Fruit fly (Drosophila melanogaster): Measurements from ENCODE around the gene CG42613.

CG42613 gene

DNA sequence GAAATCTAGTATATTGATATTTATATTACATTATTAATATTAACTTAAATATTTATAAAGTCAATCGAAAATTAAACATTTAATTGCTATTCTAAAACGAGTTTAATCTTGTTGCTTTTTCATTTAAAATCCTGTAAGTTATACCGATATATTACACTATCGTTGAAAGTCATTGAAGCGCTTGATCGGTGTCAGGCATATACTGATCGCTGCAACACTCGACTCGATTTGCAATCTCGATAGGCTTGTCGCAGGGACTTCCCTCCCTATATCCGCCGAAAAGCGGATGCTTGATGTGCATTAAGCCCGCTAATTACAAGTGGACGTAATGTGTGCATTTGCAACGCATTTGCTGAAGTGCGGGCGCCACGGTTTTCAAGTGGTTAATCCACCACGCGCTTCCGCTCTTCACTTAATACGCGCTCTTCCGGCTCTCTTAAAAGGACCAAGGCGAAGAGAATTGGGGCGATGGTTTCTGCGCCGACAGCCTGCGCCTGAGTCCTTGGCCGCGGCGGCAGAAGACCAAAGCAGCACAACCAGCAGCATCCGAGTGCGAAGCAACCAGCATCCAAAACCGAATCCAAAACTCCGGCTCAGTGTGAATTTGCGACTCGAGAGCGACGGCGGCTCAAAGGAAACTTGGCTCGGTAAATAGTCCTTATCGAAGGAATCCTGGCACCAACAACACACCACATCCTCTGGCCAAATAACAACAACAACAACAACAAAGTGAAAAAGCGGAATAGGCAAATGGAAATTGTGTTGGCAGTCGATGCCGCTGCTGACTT is at the start of gene CG42613 (continued):
- TF ChIP-seq CG32006 (GFP tag; optimal IDR thresholded peaks at IDR 0.05) (peak; percentile 12), achi (GFP tag; optimal IDR thresholded peaks at IDR 0.05) (peak; percentile 59), CG1621 (tag; optimal IDR thresholded peaks at IDR 0.05) (peak; percentile 50), Sox102F (GFP tag; optimal IDR thresholded peaks at IDR 0.05) (peak; percentile 42), CG11762 (GFP tag; optimal IDR thresholded peaks at IDR 0.05; ENCODE audit: insufficient read depth) (peak; percentile 18), net (GFP tag; optimal IDR thresholded peaks at IDR 0.05) (peak; percentile 71), lz (GFP tag; optimal IDR thresholded peaks at IDR 0.05) (peak; percentile 53), CG34406 (GFP tag; optimal IDR thresholded peaks at IDR 0.05) (peak; percentile 42), fd59A (GFP tag; optimal IDR thresholded peaks at IDR 0.05) (no peak)

DNA sequence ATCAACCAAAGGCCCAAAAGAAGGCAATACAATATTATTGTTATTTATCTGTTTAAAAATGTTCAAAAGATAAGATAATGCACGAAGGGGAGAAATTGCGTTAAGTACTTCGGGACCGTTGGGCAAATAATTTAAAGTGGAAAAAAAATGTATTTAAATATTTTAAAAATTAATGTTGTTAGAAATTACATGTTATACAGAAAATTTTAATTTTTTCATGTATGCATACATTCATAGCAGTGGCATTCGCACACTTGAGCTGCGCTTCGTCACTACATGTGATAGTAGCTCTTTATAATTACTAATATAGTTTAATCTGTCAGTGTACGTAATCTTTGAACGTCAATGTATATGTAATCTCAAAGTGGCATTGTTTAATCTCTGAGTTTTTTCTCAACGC is 33.8 kb upstream of the CG42613 start:
- TF ChIP-seq svp (GFP tag): peak; percentile 26
- no peak for TF ChIP-seq CG15336 (GFP tag; IDR thresholded peaks at IDR 0.05)

DNA sequence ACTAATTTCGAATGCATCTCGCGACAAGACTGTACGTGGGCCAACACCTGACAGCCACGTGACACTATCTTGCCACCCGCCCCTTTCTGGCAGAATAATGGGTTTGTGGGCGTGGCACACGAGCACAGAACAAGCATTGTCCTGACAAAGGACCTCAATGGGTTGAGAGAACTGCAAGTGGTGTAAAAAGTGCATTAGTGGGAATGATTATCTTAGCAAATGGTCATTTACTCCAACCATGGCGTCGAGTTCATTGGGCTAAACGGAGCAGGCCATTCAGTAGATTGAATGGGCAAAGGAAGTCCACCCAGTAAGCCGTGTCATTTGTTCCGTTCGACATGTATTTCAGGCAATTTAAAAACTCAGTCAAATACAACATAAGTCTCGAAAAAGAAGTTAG is 31.2 kb upstream of the CG42613 start, which contains the start of gene CG14297:
CG14297 (plus strand) TSS at position 301 of the 400 bp plus-strand sequence.
- no peak for TF ChIP-seq CG8319 (GFP tag; optimal IDR thresholded peaks at IDR 0.05)
- TF ChIP-seq CG10631 (GFP tag; optimal IDR thresholded peaks at IDR 0.05): no peak
- no peak for TF ChIP-seq Eip78C (GFP tag)
- TF ChIP-seq Smox (GFP tag; optimal IDR thresholded peaks at IDR 0.05): no peak
- TF ChIP-seq fkh (GFP tag; optimal IDR thresholded peaks at IDR 0.05): no peak
- TF ChIP-seq CG6854 (GFP tag; optimal IDR thresholded peaks at IDR 0.05): no peak

DNA sequence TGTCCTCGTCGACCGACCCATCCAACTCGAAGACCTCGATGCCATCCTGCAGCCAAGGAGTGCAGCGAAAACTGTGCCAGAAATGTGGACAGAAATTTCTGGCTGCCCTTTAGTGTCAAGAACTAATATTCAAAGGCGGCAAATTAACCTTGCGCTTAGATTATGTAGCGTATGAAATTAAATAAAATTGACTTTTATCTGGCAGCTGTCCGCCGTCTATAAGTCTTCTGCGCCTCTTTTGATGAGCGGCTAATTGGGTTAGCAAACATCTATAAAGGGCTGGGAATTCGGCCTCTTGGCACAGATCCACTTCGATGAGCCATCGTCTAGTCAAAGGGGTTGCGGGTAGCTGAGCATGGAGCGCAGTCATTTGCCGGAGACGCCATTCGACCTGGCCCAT is 29.9 kb upstream of the CG42613 start, which contains the start of gene Rh2:
Rh2 (plus strand) TSS at position 301 of the 400 bp plus-strand sequence.
- TF ChIP-seq Hr38 (GFP tag; optimal IDR thresholded peaks at IDR 0.05) (no peak), net (GFP tag; optimal IDR thresholded peaks at IDR 0.05) (no peak), dsx (GFP tag; optimal IDR thresholded peaks at IDR 0.05; ENCODE audit: poor library complexity, severe bottlenecking) (no peak), spab (GFP tag; optimal IDR thresholded peaks at IDR 0.05) (no peak), vri (GFP tag; optimal IDR thresholded peaks at IDR 0.05) (no peak), achi (GFP tag; optimal IDR thresholded peaks at IDR 0.05) (no peak), Smox (GFP tag; optimal IDR thresholded peaks at IDR 0.05) (no peak), CG9139 (GFP tag; optimal IDR thresholded peaks at IDR 0.05) (no peak), eg (GFP tag; IDR thresholded peaks at IDR 0.05) (no peak), topi (GFP tag; optimal IDR thresholded peaks at IDR 0.05) (no peak), fd85E (GFP tag; optimal IDR thresholded peaks at IDR 0.05) (no peak), CG6854 (GFP tag; optimal IDR thresholded peaks at IDR 0.05) (no peak), CG11294 (GFP tag; IDR thresholded peaks at IDR 0.05) (no peak), CG6276 (GFP tag; optimal IDR thresholded peaks at IDR 0.05) (no peak), fkh (GFP tag; optimal IDR thresholded peaks at IDR 0.05) (no peak), CG8119 (GFP tag; IDR thresholded peaks at IDR 0.05) (no peak), Eip78C (GFP tag) (no peak), Eip93F (GFP tag; optimal IDR thresholded peaks at IDR 0.05) (no peak), Blimp-1 (GFP tag; optimal IDR thresholded peaks at IDR 0.05) (no peak), fd59A (GFP tag; optimal IDR thresholded peaks at IDR 0.05) (no peak)

DNA sequence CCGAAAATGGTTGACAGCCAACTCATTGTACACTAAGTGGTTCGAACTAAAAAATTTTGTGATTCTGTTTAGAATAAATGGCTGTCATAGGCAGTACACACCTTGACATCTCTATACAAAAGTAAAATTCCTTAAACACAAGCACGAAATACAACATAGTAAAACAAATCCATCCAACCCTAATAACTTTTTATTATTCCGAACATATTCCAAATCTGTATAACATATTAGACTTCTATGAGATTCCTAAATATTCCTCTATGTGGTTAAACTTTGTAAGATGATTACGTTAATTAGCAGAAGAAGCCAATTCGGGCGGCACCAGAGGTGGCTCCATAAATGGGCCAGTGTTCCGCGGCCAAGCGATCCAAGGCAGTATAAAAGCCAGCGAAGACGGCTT is 26.8 kb upstream of the CG42613 start, which contains the start of gene CG14294:
CG14294 (minus strand) TSS at position 101 of the 400 bp plus-strand sequence.
- TF ChIP-seq salr (GFP tag; optimal IDR thresholded peaks at IDR 0.05) (no peak), CG31627 (GFP tag; optimal IDR thresholded peaks at IDR 0.05) (no peak), Hr4 (GFP tag; optimal IDR thresholded peaks at IDR 0.05) (no peak), CG15336 (GFP tag; IDR thresholded peaks at IDR 0.05) (no peak), CG6854 (GFP tag; optimal IDR thresholded peaks at IDR 0.05) (no peak), CG32006 (GFP tag; optimal IDR thresholded peaks at IDR 0.05) (no peak), Sox15 (GFP tag; optimal IDR thresholded peaks at IDR 0.05) (no peak)
